Worm (Caenorhabditis elegans) whole organism, young adult: ENCODE data around the gene bre-1.
A peak's percentile ranks its signal among the peaks of the same experiment; 100 is the strongest.

Experiments
- B0261.1 ChIP-seq: sonication (generic microtip); optimal IDR thresholded peaks from 2 replicates; lab custom pipeline; 2016; ENCODE audit warnings: mild to moderate bottlenecking, missing genetic modification characterization, moderate library complexity, missing compliant biosample characterization
- F22D6.2 ChIP-seq: sonication (generic microtip); optimal IDR thresholded peaks from 2 replicates; lab custom pipeline; 2016; ENCODE audit warnings: mild to moderate bottlenecking, missing genetic modification characterization, missing compliant biosample characterization
- F55B11.4 ChIP-seq: sonication (generic microtip); optimal IDR thresholded peaks from 2 replicates; lab custom pipeline; 2016; ENCODE audit warnings: missing compliant biosample characterization, missing genetic modification characterization, borderline replicate concordance; ENCODE audit not compliant: insufficient read depth
- T07F8.4 ChIP-seq: sonication (generic microtip); optimal IDR thresholded peaks from 2 replicates; lab custom pipeline; 2016; ENCODE audit warnings: mild to moderate bottlenecking, missing genetic modification characterization, moderate library complexity, missing compliant biosample characterization
- Y79H2A.3 ChIP-seq: fragments of 200-800 bp; sonication (Bioruptor generic); conservative IDR thresholded peaks from 2 replicates; pipeline ENCODE4 v1.3.6; 2022; ENCODE audit warnings: missing genetic modification reagents, missing genetic modification characterization, missing compliant biosample characterization
- Y95B8A.8 ChIP-seq: fragments of 200-800 bp; sonication (Bioruptor generic); IDR thresholded peaks from 2 replicates; pipeline ENCODE4 v1.3.6; 2022; ENCODE audit warnings: missing genetic modification reagents, missing genetic modification characterization, missing compliant biosample characterization
- akir-1 ChIP-seq: fragments of 200-800 bp; sonication (Bioruptor generic); optimal IDR thresholded peaks from 2 replicates; lab custom pipeline; 2018; ENCODE audit warnings: mild to moderate bottlenecking, missing genetic modification characterization, moderate library complexity, missing compliant biosample characterization
- athp-1 ChIP-seq: sonication (generic microtip); optimal IDR thresholded peaks from 2 replicates; lab custom pipeline; 2017; ENCODE audit warnings: mild to moderate bottlenecking, missing genetic modification characterization, missing compliant biosample characterization
- attf-5 ChIP-seq: fragments of 200-800 bp; sonication (Bioruptor generic); optimal IDR thresholded peaks from 2 replicates; lab custom pipeline; 2018; ENCODE audit warnings: mild to moderate bottlenecking, missing genetic modification characterization, missing compliant biosample characterization
- attf-6 ChIP-seq: fragments of 200-800 bp; sonication (Bioruptor generic); IDR thresholded peaks from 2 replicates; pipeline ENCODE4 v1.3.6; 2022; ENCODE audit warnings: missing genetic modification reagents, missing genetic modification characterization, missing compliant biosample characterization
- dox-1 ChIP-seq: fragments of 200-800 bp; sonication (Bioruptor generic); IDR thresholded peaks from 2 replicates; pipeline ENCODE4 v1.3.6; 2022; ENCODE audit warnings: missing genetic modification reagents, missing genetic modification characterization, missing compliant biosample characterization
- egl-44 ChIP-seq: fragments of 200-800 bp; sonication (Bioruptor generic); IDR thresholded peaks from 2 replicates; pipeline ENCODE4 v1.3.6; 2022; ENCODE audit warnings: missing genetic modification reagents, missing genetic modification characterization, missing compliant biosample characterization
- ekl-4 ChIP-seq: fragments of 200-800 bp; sonication (Bioruptor generic); IDR thresholded peaks from 2 replicates; pipeline ENCODE4 v1.3.6; 2022; ENCODE audit warnings: missing genetic modification reagents, missing genetic modification characterization, missing compliant biosample characterization
- him-1 ChIP-seq: sonication (generic microtip); optimal IDR thresholded peaks from 2 replicates; lab custom pipeline; 2016; ENCODE audit warnings: missing genotype, missing genetic modification reagents, missing genetic modification characterization, missing compliant biosample characterization
- hlh-26 ChIP-seq: fragments of 200-800 bp; sonication (Bioruptor generic); conservative IDR thresholded peaks from 2 replicates; pipeline ENCODE4 v1.3.6; 2022; ENCODE audit warnings: missing genetic modification reagents, missing genetic modification characterization, missing compliant biosample characterization
- hmg-20 ChIP-seq: fragments of 200-800 bp; sonication (Bioruptor generic); IDR thresholded peaks from 2 replicates; pipeline ENCODE4 v1.3.6; 2022; ENCODE audit warnings: missing genetic modification reagents, missing genetic modification characterization, missing compliant biosample characterization
- hrde-1 ChIP-seq: sonication (generic microtip); optimal IDR thresholded peaks from 2 replicates; lab custom pipeline; 2016; ENCODE audit warnings: missing genetic modification characterization, mild to moderate bottlenecking, missing compliant biosample characterization, moderate library complexity, missing genotype, missing genetic modification reagents, borderline replicate concordance
- let-607 ChIP-seq, 2 experiments: fragments of 200-800 bp in 1 of 2; sonication (Bioruptor generic) in 1 of 2; sonication (generic microtip) in 1 of 2; optimal IDR thresholded peaks; 2 replicates each; lab custom pipeline; 2016 to 2018; ENCODE audit warnings: mild to moderate bottlenecking in 2 of 2, missing compliant biosample characterization in 2 of 2, missing genetic modification characterization in 2 of 2, moderate library complexity in 2 of 2, missing genotype in 1 of 2
- lin-40 ChIP-seq: sonication (generic microtip); optimal IDR thresholded peaks from 2 replicates; lab custom pipeline; 2016; ENCODE audit warnings: missing genetic modification characterization, mild to moderate bottlenecking, missing compliant biosample characterization, missing genotype, missing genetic modification reagents
- lsl-1 ChIP-seq: fragments of 200-800 bp; sonication (Bioruptor generic); optimal IDR thresholded peaks from 2 replicates; lab custom pipeline; 2018; ENCODE audit warnings: mild to moderate bottlenecking, missing genetic modification characterization, moderate library complexity, missing compliant biosample characterization
- madf-10 ChIP-seq: sonication (generic microtip); optimal IDR thresholded peaks from 2 replicates; lab custom pipeline; 2016; ENCODE audit warnings: mild to moderate bottlenecking, missing genetic modification characterization, missing compliant biosample characterization
- madf-3 ChIP-seq: fragments of 200-800 bp; sonication (Bioruptor generic); IDR thresholded peaks from 2 replicates; pipeline ENCODE4 v1.3.6; 2022; ENCODE audit warnings: missing genetic modification reagents, missing genetic modification characterization, missing compliant biosample characterization
- madf-6 ChIP-seq: fragments of 200-800 bp; sonication (Bioruptor generic); IDR thresholded peaks from 2 replicates; pipeline ENCODE4 v1.3.6; 2022; ENCODE audit warnings: missing genetic modification reagents, missing genetic modification characterization, missing compliant biosample characterization
- madf-8 ChIP-seq: fragments of 200-800 bp; sonication (Bioruptor generic); conservative IDR thresholded peaks from 2 replicates; pipeline ENCODE4 v1.3.6; 2022; ENCODE audit warnings: missing genetic modification reagents, missing genetic modification characterization, missing compliant biosample characterization
- nhr-80 ChIP-seq: sonication (generic microtip); optimal IDR thresholded peaks from 2 replicates; lab custom pipeline; 2016; ENCODE audit warnings: missing genetic modification characterization, missing compliant biosample characterization
- snpc-1.3 ChIP-seq: sonication (generic microtip); optimal IDR thresholded peaks from 2 replicates; lab custom pipeline; 2017; ENCODE audit warnings: missing genetic modification characterization, mild to moderate bottlenecking, missing compliant biosample characterization, antibody characterized with exemption, moderate library complexity, missing genotype, missing genetic modification reagents; ENCODE audit not compliant: insufficient read depth
- unc-130 ChIP-seq: sonication (generic microtip); optimal IDR thresholded peaks from 2 replicates; lab custom pipeline; 2016; ENCODE audit warnings: missing genetic modification reagents, missing genetic modification characterization, missing compliant biosample characterization
- ztf-25 ChIP-seq: fragments of 200-800 bp; sonication (Bioruptor generic); IDR thresholded peaks from 2 replicates; pipeline ENCODE4 v1.3.6; 2022; ENCODE audit warnings: missing genetic modification reagents, missing genetic modification characterization, missing compliant biosample characterization
- ztf-28 ChIP-seq: fragments of 200-800 bp; sonication (Bioruptor generic); IDR thresholded peaks from 2 replicates; pipeline ENCODE4 v1.3.6; 2022; ENCODE audit warnings: missing genetic modification reagents, missing genetic modification characterization, missing compliant biosample characterization
- ztf-3 ChIP-seq: fragments of 200-800 bp; sonication (Bioruptor generic); optimal IDR thresholded peaks from 2 replicates; lab custom pipeline; 2018; ENCODE audit warnings: mild to moderate bottlenecking, missing genetic modification characterization, missing compliant biosample characterization

The bre-1 gene

ce11 chrIV:8973249-8973958 is 13.7 kb upstream of the bre-1 start, which contains the start of gene C53B4.3 (continued):
- TF ChIP-seq T07F8.4 (tag; lab: Kevin White, UChicago), result no peak
- TF ChIP-seq nhr-80 (tag; lab: Kevin White, UChicago), result peak; percentile 75
- no peak for TF ChIP-seq attf-6
- peak; percentile 49 for TF ChIP-seq unc-130 (GFP tag; lab: Kevin White, UChicago)
- peak; percentile 67; the same call in 1 of the 2 replicates for TF ChIP-seq madf-6 (GFP tag; lab: Robert Waterston, UW)
- TF ChIP-seq madf-3, result no peak

- no peak for TF ChIP-seq attf-5 (GFP tag; lab: Kevin White, UChicago)
- peak; percentile 62 for TF ChIP-seq nhr-80 (tag; lab: Kevin White, UChicago)
- TF ChIP-seq let-607 (tag; optimal IDR thresholded peaks at IDR 0.05; lab: Kevin White, UChicago), result peak in 1 of 2 experiments; percentile 24
These were observed 12.3 kb upstream of the bre-1 start for ce11 chrIV:8974543-8975330.

ce11 chrIV:8975331-8975625 is 11.8 kb upstream of the bre-1 start, which contains the start of gene pdzd-8:
pdzd-8 (plus strand) TSS chrIV:8975526.
- TF ChIP-seq lin-40 (tag; lab: Kevin White, UChicago) (no peak), ztf-3 (no peak), snpc-1.3 (tag; lab: Kevin White, UChicago) (no peak), athp-1 (no peak), madf-10 (no peak), egl-44 (GFP tag; lab: Robert Waterston, UW) (no peak), hlh-26 (GFP tag; lab: Robert Waterston, UW) (no peak), Y95B8A.8 (GFP tag; lab: Robert Waterston, UW) (no peak), attf-6 (no peak), dox-1 (GFP tag; lab: Robert Waterston, UW) (no peak), hrde-1 (no peak), ztf-25 (GFP tag; lab: Robert Waterston, UW) (no peak), him-1 (tag; lab: Kevin White, UChicago) (no peak), ekl-4 (GFP tag; lab: Robert Waterston, UW) (no peak), Y79H2A.3 (GFP tag; lab: Robert Waterston, UW) (no peak), ztf-28 (no peak), F55B11.4 (tag; lab: Kevin White, UChicago) (no peak), F22D6.2 (tag; lab: Kevin White, UChicago) (no peak), B0261.1 (no peak), akir-1 (GFP tag; lab: Kevin White, UChicago) (no peak)

- TF ChIP-seq madf-8 (GFP tag; lab: Robert Waterston, UW) (no peak), lsl-1 (no peak), hmg-20 (GFP tag; lab: Robert Waterston, UW) (no peak), let-607 (tag; optimal IDR thresholded peaks at IDR 0.05; lab: Kevin White, UChicago) (no peak), ekl-4 (GFP tag; lab: Robert Waterston, UW) (no peak)
These were observed 9.0 kb upstream of the bre-1 start for ce11 chrIV:8978047-8978446.
